Fruit fly (Drosophila melanogaster) whole organism, adult: ENCODE measurements around the gene PGAP5.
A peak's percentile ranks its signal among the peaks of the same experiment; 100 is the strongest.

Source experiments
- CG11617 ChIP-seq: fragments of 200-800 bp; sonication (Bioruptor generic); optimal IDR thresholded peaks from 2 replicates; lab custom pipeline; 2017; ENCODE audit warnings: mild to moderate bottlenecking, missing biosample characterization, missing genetic modification reagents, missing genetic modification characterization
- CG7101 ChIP-seq: fragments of 200-800 bp; sonication (Bioruptor generic); optimal IDR thresholded peaks from 2 replicates; lab custom pipeline; 2018; ENCODE audit warnings: missing biosample characterization, mild to moderate bottlenecking, missing genetic modification characterization, moderate library complexity
- Mnt ChIP-seq: fragments of 200-800 bp; sonication (Bioruptor generic); optimal IDR thresholded peaks from 2 replicates; lab custom pipeline; 2016; ENCODE audit warnings: missing biosample characterization, mild to moderate bottlenecking, missing genetic modification characterization
- bab1 ChIP-seq: fragments of 200-800 bp; sonication (Bioruptor generic); optimal IDR thresholded peaks from 3 replicates; lab custom pipeline; 2019; ENCODE audit warnings: missing biosample characterization, mild to moderate bottlenecking, missing genetic modification characterization, moderate library complexity
- cnc ChIP-seq, 2 experiments: fragments of >200 bp; optimal IDR thresholded peaks; 2 replicates each; lab custom pipeline; 2017
- kay ChIP-seq: fragments of 200-800 bp; sonication (Bioruptor generic); peaks from one replicate; lab custom pipeline; 2016; ENCODE audit warnings: missing biosample characterization, missing genetic modification characterization, borderline replicate concordance
- pad ChIP-seq: fragments of 200-800 bp; sonication (Bioruptor generic); optimal IDR thresholded peaks from 3 replicates; lab custom pipeline; 2017; ENCODE audit warnings: missing biosample characterization, missing genetic modification characterization, mild to moderate bottlenecking, moderate library complexity, missing genetic modification reagents
- tj ChIP-seq: fragments of 200-800 bp; sonication (Bioruptor generic); optimal IDR thresholded peaks from 3 replicates; lab custom pipeline; 2017; ENCODE audit warnings: missing biosample characterization, mild to moderate bottlenecking, missing genetic modification characterization, moderate library complexity

DNA sequence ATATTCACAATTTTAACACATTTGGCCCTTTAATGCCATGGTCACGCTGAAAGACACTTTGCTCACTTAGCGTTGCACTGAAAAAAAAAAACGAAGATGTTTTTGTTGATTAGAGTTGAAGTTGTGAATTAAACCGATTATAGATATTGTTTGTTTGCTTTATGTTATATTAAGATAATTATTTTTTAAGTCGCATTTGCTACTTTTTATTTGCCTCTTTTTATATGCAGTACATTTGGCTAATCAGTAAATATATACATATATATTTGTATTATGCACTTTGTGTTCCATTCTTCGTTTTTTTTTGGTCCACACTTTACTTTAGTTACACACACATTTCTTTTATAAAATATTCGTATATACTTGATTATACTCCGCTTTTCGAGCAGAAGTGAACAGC lies 31.6 kb downstream of the PGAP5 start:
- TF ChIP-seq pad (no peak), CG7101 (tag; lab: Kevin White, UChicago) (no peak), tj (GFP tag; lab: Kevin White, UChicago) (no peak), kay (peak; percentile 78), CG11617 (GFP tag; lab: Kevin White, UChicago) (no peak), Mnt (no peak), cnc (optimal IDR thresholded peaks at IDR 0.05; lab: Kevin White, UChicago) (no peak), bab1 (GFP tag; lab: Kevin White, UChicago) (no peak)
